Fruit fly (Drosophila melanogaster) whole organism: Measurements from ENCODE around the gene CG13380.

Experiments used
- CG8478 ChIP-seq: fragments of >200 bp; optimal IDR thresholded peaks from 2 replicates; lab custom pipeline; 2018; ENCODE audit warnings: inconsistent platforms
- Dll ChIP-seq: fragments of >200 bp; optimal IDR thresholded peaks from 2 replicates; lab custom pipeline; 2017
- EcR ChIP-seq, 2 experiments: fragments of >200 bp; optimal IDR thresholded peaks; 2 replicates each; lab custom pipeline; 2017; ENCODE audit warnings: missing biosample characterization in 2 of 2, missing genetic modification characterization in 2 of 2, missing genetic modification reagents in 2 of 2
- pan ChIP-seq: fragments of >200 bp; optimal IDR thresholded peaks from 2 replicates; lab custom pipeline; 2017
- psq ChIP-seq: fragments of >200 bp; optimal IDR thresholded peaks from 2 replicates; lab custom pipeline; 2017
- usp ChIP-seq: fragments of >200 bp; optimal IDR thresholded peaks from 2 replicates; lab custom pipeline; 2017; ENCODE audit warnings: missing biosample characterization, missing genetic modification characterization, mixed read lengths

dm6 chr3L:18653737-18654136 is 36.0 kb upstream of the CG13380 start:
- TF ChIP-seq psq (lab: Kevin White, UChicago), result no peak
- no peak for TF ChIP-seq pan (lab: Kevin White, UChicago)
- no peak for TF ChIP-seq Dll (lab: Kevin White, UChicago)
- TF ChIP-seq CG8478 (lab: Kevin White, UChicago), result no peak
- no peak for TF ChIP-seq usp (GFP tag; lab: Kevin White, UChicago)
- TF ChIP-seq EcR (GFP tag; optimal IDR thresholded peaks at IDR 0.05; lab: Kevin White, UChicago), result no peak
